In the genomic region with DNA sequence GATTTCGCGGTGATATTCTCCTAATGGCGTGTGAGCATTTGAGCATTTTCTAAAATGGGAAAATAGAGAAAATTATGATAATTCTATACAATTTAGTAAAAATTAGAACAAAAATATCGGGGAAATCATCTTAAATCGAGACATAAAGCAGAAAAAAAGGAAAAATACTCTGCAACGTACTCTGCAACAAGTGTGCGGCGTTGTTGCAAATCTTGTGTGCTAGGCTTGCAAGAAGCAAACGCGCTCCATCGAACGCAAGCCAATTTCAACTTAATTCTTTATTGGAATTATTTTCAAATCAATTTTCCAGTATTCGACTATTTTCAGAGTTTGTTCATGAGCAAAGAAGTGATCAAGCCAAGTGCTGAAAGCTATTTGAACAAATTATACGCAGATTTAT, we compare ENCODE assay signal across 2 worm cellular contexts.
TF ChIP-seq lines count a peak whose summit lies in the region.

A gene (minus strand): TSS at position 49 of the 400 bp plus-strand sequence.
A gene (plus strand): TSS at position 282 of the 400 bp plus-strand sequence.
A gene (plus strand): TSS at position 338 of the 400 bp plus-strand sequence.

TF ChIP-seq in whole organism, L1 larva, 84 proteins besides CTCF, POLR2A, EP300 and RAD21 (continued from another document):
- TF ChIP-seq nhr-12 (tag; optimal IDR thresholded peaks at IDR 0.05; lab: Kevin White, UChicago) (no peak), fkh-8 (tag; optimal IDR thresholded peaks at IDR 0.05; lab: Kevin White, UChicago) (peak; percentile 77), nhr-84 (tag; optimal IDR thresholded peaks at IDR 0.05; lab: Kevin White, UChicago) (no peak), jun-1 (tag; optimal IDR thresholded peaks at IDR 0.05; lab: Kevin White, UChicago) (peak; percentile 64), mep-1 (tag; optimal IDR thresholded peaks at IDR 0.05; lab: Kevin White, UChicago) (peak; percentile 67), sptf-1 (tag; optimal IDR thresholded peaks at IDR 0.05; lab: Kevin White, UChicago) (no peak), sup-37 (GFP tag; optimal IDR thresholded peaks at IDR 0.05; lab: Kevin White, UChicago) (no peak), nhr-19 (GFP tag; conservative IDR thresholded peaks at IDR 0.05; lab: Robert Waterston, UW) (peak; percentile 74), nhr-76 (tag; optimal IDR thresholded peaks at IDR 0.05; lab: Kevin White, UChicago) (no peak), lsy-2 (tag; optimal IDR thresholded peaks at IDR 0.05; lab: Kevin White, UChicago) (peak; percentile 81 to 91), nhr-47 (tag; optimal IDR thresholded peaks at IDR 0.05; lab: Kevin White, UChicago) (peak; percentile 84), C34B4.2 (tag; optimal IDR thresholded peaks at IDR 0.05; lab: Kevin White, UChicago) (no peak), nhr-90 (tag; optimal IDR thresholded peaks at IDR 0.05; lab: Kevin White, UChicago; ENCODE audit: poor library complexity) (peak; percentile 65), egl-27 (tag; optimal IDR thresholded peaks at IDR 0.05; lab: Kevin White, UChicago) (no peak), efl-3 (GFP tag; optimal IDR thresholded peaks at IDR 0.05; lab: Kevin White, UChicago) (no peak), ztf-11 (tag; optimal IDR thresholded peaks at IDR 0.05; lab: Kevin White, UChicago) (peak in 1 of 2 experiments; percentile 47), hlh-4 (tag; optimal IDR thresholded peaks at IDR 0.05; lab: Kevin White, UChicago) (no peak), hlh-17 (GFP tag; optimal IDR thresholded peaks at IDR 0.05; lab: Kevin White, UChicago; ENCODE audit: borderline replicate concordance) (no peak), ceh-90 (tag; optimal IDR thresholded peaks at IDR 0.05; lab: Kevin White, UChicago) (no peak), egl-13 (tag; optimal IDR thresholded peaks at IDR 0.05; lab: Kevin White, UChicago) (peak; percentile 31), unc-30 (tag; optimal IDR thresholded peaks at IDR 0.05; lab: Kevin White, UChicago) (no peak), C04F5.9 (tag; optimal IDR thresholded peaks at IDR 0.05; lab: Kevin White, UChicago) (peak; percentile 24), mdl-1 (tag; optimal IDR thresholded peaks at IDR 0.05; lab: Kevin White, UChicago) (peak in 1 of 2 experiments; percentile 69), lin-15B (tag; optimal IDR thresholded peaks at IDR 0.05; lab: Kevin White, UChicago) (peak; percentile 89), zag-1 (tag; optimal IDR thresholded peaks at IDR 0.05; lab: Kevin White, UChicago) (no peak), elt-3 (tag; optimal IDR thresholded peaks at IDR 0.05; lab: Kevin White, UChicago) (peak in 2 of 6 experiments; percentile 39 to 61), ceh-8 (GFP tag; optimal IDR thresholded peaks at IDR 0.05; lab: Kevin White, UChicago) (no peak)
TF ChIP-seq in whole organism, L1 larva: peak in this region for 48.

TF ChIP-seq in whole organism, young adult, 124 proteins besides CTCF, POLR2A, EP300 and RAD21 (continued from another document):
- TF ChIP-seq madf-3 (GFP tag; IDR thresholded peaks at IDR 0.05; lab: Robert Waterston, UW) (0 out of 2 replicates have a peak, but pooled peaks have one; percentile 43), ztf-25 (GFP tag; IDR thresholded peaks at IDR 0.05; lab: Robert Waterston, UW) (no peak), madf-10 (tag; optimal IDR thresholded peaks at IDR 0.05; lab: Kevin White, UChicago) (no peak), mel-28 (tag; optimal IDR thresholded peaks at IDR 0.05; lab: Kevin White, UChicago; ENCODE audit: borderline replicate concordance) (no peak), Y67H2A.10 (GFP tag; conservative IDR thresholded peaks at IDR 0.05; lab: Robert Waterston, UW) (no peak), madf-6 (GFP tag; IDR thresholded peaks at IDR 0.05; lab: Robert Waterston, UW) (peak; percentile 51; the same call in 1 of the 2 replicates), attf-3 (GFP tag; conservative IDR thresholded peaks at IDR 0.05; lab: Robert Waterston, UW) (no peak), F39B2.1 (GFP tag; IDR thresholded peaks at IDR 0.05; lab: Robert Waterston, UW) (no peak), ztf-22 (GFP tag; optimal IDR thresholded peaks at IDR 0.05; lab: Kevin White, UChicago) (no peak), snpc-4 (GFP tag; optimal IDR thresholded peaks at IDR 0.05; lab: Kevin White, UChicago) (no peak), snpc-4 (tag; optimal IDR thresholded peaks at IDR 0.05; lab: Kevin White, UChicago) (peak; percentile 5 to 81 (median 66)), nhr-90 (tag; optimal IDR thresholded peaks at IDR 0.05; lab: Kevin White, UChicago) (no peak), lin-35 (GFP tag; optimal IDR thresholded peaks at IDR 0.05; lab: Kevin White, UChicago) (peak in 1 of 3 experiments; percentile 73), ceh-79 (tag; optimal IDR thresholded peaks at IDR 0.05; lab: Kevin White, UChicago) (no peak), ztf-6 (GFP tag; IDR thresholded peaks at IDR 0.05; lab: Robert Waterston, UW) (no peak), ama-1 (optimal IDR thresholded peaks at IDR 0.05; lab: Kevin White, UChicago) (no peak), ama-1 (GFP tag; optimal IDR thresholded peaks at IDR 0.05; lab: Kevin White, UChicago) (no peak), aptf-2 (GFP tag; conservative IDR thresholded peaks at IDR 0.05; lab: Robert Waterston, UW) (no peak), K11D2.4 (GFP tag; IDR thresholded peaks at IDR 0.05; lab: Robert Waterston, UW) (no peak), nfya-1 (tag; optimal IDR thresholded peaks at IDR 0.05; lab: Kevin White, UChicago; ENCODE audit: borderline replicate concordance, insufficient read depth) (no peak), ceh-100 (GFP tag; IDR thresholded peaks at IDR 0.05; lab: Robert Waterston, UW) (peak; percentile 63), ztf-28 (GFP tag; IDR thresholded peaks at IDR 0.05; lab: Robert Waterston, UW) (no peak), snpc-1.3 (tag; optimal IDR thresholded peaks at IDR 0.05; lab: Kevin White, UChicago; ENCODE audit: insufficient read depth) (peak; percentile 45), cebp-1 (GFP tag; IDR thresholded peaks at IDR 0.05; lab: Robert Waterston, UW) (no peak), cebp-1 (tag; optimal IDR thresholded peaks at IDR 0.05; lab: Kevin White, UChicago) (peak; percentile 45)
